Fruit fly (Drosophila melanogaster) whole organism, embryonic: ENCODE results near the gene Vti1b.
A peak's percentile ranks its signal among the peaks of the same experiment; 100 is the strongest.

Experiments used
- CG10147 ChIP-seq: fragments of 200-800 bp; sonication (Bioruptor generic); optimal IDR thresholded peaks from 2 replicates; lab custom pipeline; 2019; ENCODE audit warnings: missing biosample characterization, mild to moderate bottlenecking, missing genetic modification characterization, moderate library complexity
- CG10267 ChIP-seq: fragments of 200-800 bp; sonication (Bioruptor generic); optimal IDR thresholded peaks from 2 replicates; lab custom pipeline; 2018; ENCODE audit warnings: missing biosample characterization, mild to moderate bottlenecking, missing genetic modification characterization, moderate library complexity
- CG10431 ChIP-seq: fragments of 200-800 bp; sonication (Bioruptor generic); optimal IDR thresholded peaks from 3 replicates; lab custom pipeline; 2018; ENCODE audit warnings: missing biosample characterization, mild to moderate bottlenecking, missing genetic modification characterization
- CG10979 ChIP-seq: fragments of 200-800 bp; sonication (Bioruptor generic); optimal IDR thresholded peaks from 2 replicates; lab custom pipeline; 2018; ENCODE audit warnings: missing biosample characterization, mild to moderate bottlenecking, missing genetic modification characterization, moderate library complexity
- CG11504 ChIP-seq: fragments of 200-800 bp; sonication (Bioruptor generic); optimal IDR thresholded peaks from 3 replicates; lab custom pipeline; 2019; ENCODE audit warnings: missing biosample characterization, mild to moderate bottlenecking, missing genetic modification characterization, moderate library complexity
- CG14710 ChIP-seq: fragments of 200-800 bp; sonication (Bioruptor generic); optimal IDR thresholded peaks from 3 replicates; lab custom pipeline; 2019; ENCODE audit warnings: missing biosample characterization, mild to moderate bottlenecking, missing genetic modification characterization, moderate library complexity
- CG15073 ChIP-seq: fragments of 200-800 bp; sonication (Bioruptor generic); optimal IDR thresholded peaks from 2 replicates; lab custom pipeline; 2016; ENCODE audit warnings: missing biosample characterization, missing genetic modification characterization
- CG15269 ChIP-seq: fragments of 200-800 bp; sonication (Bioruptor generic); optimal IDR thresholded peaks from 2 replicates; lab custom pipeline; 2018; ENCODE audit warnings: missing biosample characterization, mild to moderate bottlenecking, missing genetic modification characterization, moderate library complexity
- CG1647 ChIP-seq: fragments of 200-800 bp; sonication (Bioruptor generic); optimal IDR thresholded peaks from 3 replicates; lab custom pipeline; 2016; ENCODE audit warnings: missing biosample characterization, missing genetic modification characterization
- CG17361 ChIP-seq: fragments of 200-800 bp; sonication (Bioruptor generic); IDR thresholded peaks from 3 replicates; pipeline ENCODE4 v1.3.6; 2022; ENCODE audit warnings: missing biosample characterization, missing genetic modification characterization
- CG18011 ChIP-seq: fragments of 200-800 bp; sonication (Bioruptor generic); optimal IDR thresholded peaks from 2 replicates; lab custom pipeline; 2017; ENCODE audit warnings: missing biosample characterization, missing genetic modification characterization, mild to moderate bottlenecking, moderate library complexity, missing genotype
- CG2116 ChIP-seq: fragments of 200-800 bp; sonication (Bioruptor generic); optimal IDR thresholded peaks from 3 replicates; lab custom pipeline; 2018; ENCODE audit warnings: missing biosample characterization, mild to moderate bottlenecking, missing genetic modification characterization
- CG2678 ChIP-seq: fragments of 200-800 bp; sonication (Bioruptor generic); optimal IDR thresholded peaks from 3 replicates; lab custom pipeline; 2019; ENCODE audit warnings: missing biosample characterization, mild to moderate bottlenecking, missing genetic modification characterization, moderate library complexity
- CG2875 ChIP-seq: fragments of 200-800 bp; sonication (Bioruptor generic); optimal IDR thresholded peaks from 2 replicates; lab custom pipeline; 2017; ENCODE audit warnings: missing biosample characterization, mild to moderate bottlenecking, missing genetic modification characterization, missing genetic modification reagents
- CG34224 ChIP-seq: fragments of 200-800 bp; sonication (Bioruptor generic); IDR thresholded peaks from 3 replicates; pipeline ENCODE4 v1.3.6; 2022; ENCODE audit warnings: missing biosample characterization, missing genetic modification characterization; ENCODE audit not compliant: partially characterized antibody
- CG3838 ChIP-seq: fragments of 200-800 bp; sonication (Bioruptor generic); optimal IDR thresholded peaks from 3 replicates; lab custom pipeline; 2016; ENCODE audit warnings: missing biosample characterization, missing genetic modification characterization
- CG6791 ChIP-seq: fragments of 200-800 bp; sonication (Bioruptor generic); IDR thresholded peaks from 3 replicates; pipeline ENCODE4 v1.3.6; 2022; ENCODE audit warnings: missing biosample characterization, missing genetic modification characterization; ENCODE audit not compliant: partially characterized antibody
- CG8290 ChIP-seq, 3 experiments: fragments of 200-800 bp; sonication (Bioruptor generic); optimal IDR thresholded peaks; 2 replicates each; lab custom pipeline; 2016 to 2019; ENCODE audit warnings: missing biosample characterization in 3 of 3, missing genetic modification characterization in 3 of 3, mild to moderate bottlenecking in 2 of 3, moderate library complexity in 1 of 3
- CG9727 ChIP-seq: fragments of 200-800 bp; sonication (Bioruptor generic); optimal IDR thresholded peaks from 3 replicates; lab custom pipeline; 2017; ENCODE audit warnings: missing biosample characterization, mild to moderate bottlenecking, missing genetic modification characterization
- Chrac-16 ChIP-seq: fragments of 200-800 bp; sonication (Bioruptor generic); optimal IDR thresholded peaks from 3 replicates; lab custom pipeline; 2016; ENCODE audit warnings: missing biosample characterization, missing genetic modification characterization
- Dek ChIP-seq: fragments of 200-800 bp; sonication (Bioruptor generic); optimal IDR thresholded peaks from 3 replicates; lab custom pipeline; 2019; ENCODE audit warnings: missing biosample characterization, mild to moderate bottlenecking, missing genetic modification characterization, moderate library complexity
- Dip3 ChIP-seq: fragments of 200-800 bp; sonication (Bioruptor generic); optimal IDR thresholded peaks from 3 replicates; lab custom pipeline; 2016; ENCODE audit warnings: missing biosample characterization, missing genetic modification characterization
- Dp ChIP-seq: fragments of 200-800 bp; sonication (Bioruptor generic); optimal IDR thresholded peaks from 2 replicates; lab custom pipeline; 2018; ENCODE audit warnings: missing biosample characterization, mild to moderate bottlenecking, missing genetic modification characterization, moderate library complexity
- Hey ChIP-seq: fragments of 200-800 bp; sonication (Bioruptor generic); optimal IDR thresholded peaks from 3 replicates; lab custom pipeline; 2018; ENCODE audit warnings: missing biosample characterization, mild to moderate bottlenecking, missing genetic modification characterization
- Hr51 ChIP-seq, 2 experiments: fragments of 200-800 bp; sonication (Bioruptor generic); optimal IDR thresholded peaks; 2 replicates in 1 of 2; 3 replicates in 1 of 2; lab custom pipeline; 2016 to 2018; ENCODE audit warnings: missing biosample characterization in 2 of 2, missing genetic modification characterization in 2 of 2, mild to moderate bottlenecking in 1 of 2, moderate library complexity in 1 of 2
- MESR4 ChIP-seq: fragments of 200-800 bp; sonication (Bioruptor generic); optimal IDR thresholded peaks from 2 replicates; lab custom pipeline; 2018; ENCODE audit warnings: missing biosample characterization, mild to moderate bottlenecking, missing genetic modification characterization, moderate library complexity
- Mrtf ChIP-seq: fragments of 200-800 bp; sonication (Bioruptor generic); IDR thresholded peaks from 3 replicates; pipeline ENCODE4 v1.3.6; 2022; ENCODE audit warnings: missing biosample characterization, missing genetic modification characterization
- NC2β ChIP-seq: fragments of 200-800 bp; sonication (Bioruptor generic); optimal IDR thresholded peaks from 2 replicates; lab custom pipeline; 2016; ENCODE audit warnings: missing biosample characterization, missing genetic modification characterization
- Sin3A ChIP-seq: fragments of >200 bp; optimal IDR thresholded peaks from 2 replicates; lab custom pipeline; 2018
- Taf1 ChIP-seq: fragments of 200-800 bp; sonication (Bioruptor generic); IDR thresholded peaks from 2 replicates; pipeline ENCODE4 v1.3.6; 2022; ENCODE audit warnings: missing biosample characterization, missing genetic modification characterization
- amos ChIP-seq: fragments of 200-800 bp; sonication (Bioruptor generic); IDR thresholded peaks from 2 replicates; pipeline ENCODE4 v1.3.6; 2022; ENCODE audit warnings: missing biosample characterization, missing genetic modification characterization; ENCODE audit not compliant: partially characterized antibody
- ash1 ChIP-seq: fragments of 200-800 bp; sonication (Bioruptor generic); optimal IDR thresholded peaks from 2 replicates; lab custom pipeline; 2018; ENCODE audit warnings: missing biosample characterization, mild to moderate bottlenecking, missing genetic modification characterization
- eve ChIP-seq, 2 experiments: fragments of >200 bp; optimal IDR thresholded peaks; 2 replicates each; lab custom pipeline; 2017; ENCODE audit warnings: missing biosample characterization in 2 of 2, missing genetic modification characterization in 2 of 2
- ham ChIP-seq: fragments of 200-800 bp; sonication (Bioruptor generic); IDR thresholded peaks from 2 replicates; pipeline ENCODE4 v1.3.6; 2022; ENCODE audit warnings: missing biosample characterization, missing genetic modification characterization
- her ChIP-seq: fragments of 200-800 bp; sonication (Bioruptor generic); optimal IDR thresholded peaks from 2 replicates; lab custom pipeline; 2016; ENCODE audit warnings: missing biosample characterization, missing genetic modification characterization
- kah ChIP-seq: fragments of 200-800 bp; sonication (Bioruptor generic); optimal IDR thresholded peaks from 2 replicates; lab custom pipeline; 2018; ENCODE audit warnings: missing biosample characterization, mild to moderate bottlenecking, missing genetic modification characterization
- mirr ChIP-seq: fragments of 200-800 bp; sonication (Bioruptor generic); optimal IDR thresholded peaks from 3 replicates; lab custom pipeline; 2018; ENCODE audit warnings: missing biosample characterization, mild to moderate bottlenecking, missing genetic modification characterization
- mld ChIP-seq: fragments of 200-800 bp; sonication (Bioruptor generic); IDR thresholded peaks from 3 replicates; pipeline ENCODE4 v1.3.6; 2022; ENCODE audit warnings: missing biosample characterization, missing genetic modification characterization; ENCODE audit not compliant: partially characterized antibody
- pb ChIP-seq: fragments of 200-800 bp; sonication (Bioruptor generic); optimal IDR thresholded peaks from 3 replicates; lab custom pipeline; 2016; ENCODE audit warnings: missing biosample characterization, missing genetic modification characterization
- peb ChIP-seq: fragments of 200-800 bp; sonication (Bioruptor generic); IDR thresholded peaks from 2 replicates; pipeline ENCODE4 v1.3.6; 2022; ENCODE audit warnings: missing biosample characterization, missing genetic modification characterization
- pum ChIP-seq: fragments of 200-800 bp; sonication (Bioruptor generic); optimal IDR thresholded peaks from 2 replicates; lab custom pipeline; 2016; ENCODE audit warnings: missing biosample characterization, missing genetic modification characterization
- repo ChIP-seq: fragments of 200-800 bp; sonication (Bioruptor generic); optimal IDR thresholded peaks from 2 replicates; lab custom pipeline; 2016; ENCODE audit warnings: missing biosample characterization, missing genetic modification characterization
- scrt ChIP-seq: fragments of 200-800 bp; sonication (Bioruptor generic); optimal IDR thresholded peaks from 2 replicates; lab custom pipeline; 2018; ENCODE audit warnings: missing biosample characterization, mild to moderate bottlenecking, missing genetic modification characterization, moderate library complexity
- sima ChIP-seq: fragments of 200-800 bp; sonication (Bioruptor generic); optimal IDR thresholded peaks from 2 replicates; lab custom pipeline; 2016; ENCODE audit warnings: missing biosample characterization, missing genetic modification characterization
- ssp ChIP-seq: fragments of 200-800 bp; sonication (Bioruptor generic); IDR thresholded peaks from 2 replicates; pipeline ENCODE4 v1.3.6; 2022; ENCODE audit warnings: missing biosample characterization, missing genetic modification characterization
- trem ChIP-seq: fragments of 200-800 bp; optimal IDR thresholded peaks from 3 replicates; lab custom pipeline; 2019; ENCODE audit warnings: missing biosample characterization, mild to moderate bottlenecking, missing genetic modification characterization, moderate library complexity
- vvl ChIP-seq: fragments of 200-800 bp; sonication (Bioruptor generic); IDR thresholded peaks from 2 replicates; pipeline ENCODE4 v1.3.6; 2022; ENCODE audit warnings: missing biosample characterization, missing genetic modification characterization
- wor ChIP-seq: fragments of 200-800 bp; sonication (Bioruptor generic); IDR thresholded peaks from 2 replicates; pipeline ENCODE4 v1.3.6; 2022; ENCODE audit warnings: missing biosample characterization, missing genetic modification characterization

Gene Vti1b

dm6 chr3R:18412279-18413214 lies 15.8 kb downstream of the Vti1b start, which contains the start of gene CG31122 (continued):
- TF ChIP-seq scrt (GFP tag; lab: Kevin White, UChicago) (peak; percentile 39), Hey (tag; lab: Kevin White, UChicago) (no peak), CG10267 (tag; lab: Kevin White, UChicago) (peak; percentile 73), CG14710 (tag; lab: Kevin White, UChicago) (peak; percentile 84), Taf1 (GFP tag; lab: Robert Waterston, UW) (no peak), CG15269 (tag; lab: Kevin White, UChicago) (no peak), Dek (tag; lab: Kevin White, UChicago) (peak; percentile 33), ham (GFP tag; lab: Robert Waterston, UW) (no peak), CG1647 (GFP tag; lab: Kevin White, UChicago) (peak; percentile 2), repo (GFP tag; lab: Kevin White, UChicago) (no peak), mirr (GFP tag; lab: Kevin White, UChicago) (no peak), CG34224 (GFP tag; lab: Robert Waterston, UW) (peak; percentile 95), CG3838 (no peak), trem (peak; percentile 86), CG2678 (no peak), CG10979 (tag; lab: Kevin White, UChicago) (no peak), Chrac-16 (peak; percentile 59), CG18011 (GFP tag; lab: Kevin White, UChicago) (peak; percentile 12), NC2β (GFP tag; lab: Kevin White, UChicago) (peak; percentile 66), vvl (peak; percentile 51; the same call in 1 of the 2 replicates), CG2116 (GFP tag; lab: Kevin White, UChicago) (peak; percentile 86), her (GFP tag; lab: Kevin White, UChicago) (peak; percentile 11), Sin3A (peak; percentile 97), pb (GFP tag; lab: Kevin White, UChicago) (no peak), pum (GFP tag; lab: Kevin White, UChicago) (peak; percentile 50), CG17361 (GFP tag; lab: Robert Waterston, UW) (no peak; the same call in 2 of the 3 replicates), mld (GFP tag; lab: Robert Waterston, UW) (peak; percentile 74), wor (GFP tag; lab: Robert Waterston, UW) (no peak), MESR4 (GFP tag; lab: Kevin White, UChicago) (peak; percentile 59), CG2875 (GFP tag; lab: Kevin White, UChicago) (no peak), amos (GFP tag; lab: Robert Waterston, UW) (peak; percentile 90), Mrtf (GFP tag; lab: Robert Waterston, UW) (no peak), ssp (no peak), CG6791 (GFP tag; lab: Robert Waterston, UW) (peak; percentile 89), CG9727 (GFP tag; lab: Kevin White, UChicago) (no peak), sima (GFP tag; lab: Kevin White, UChicago) (no peak), Dp (GFP tag; lab: Kevin White, UChicago) (peak; percentile 88), peb (no peak), Hr51 (GFP tag; optimal IDR thresholded peaks at IDR 0.05; lab: Kevin White, UChicago) (peak in 1 of 2 experiments; percentile 62), CG11504 (tag; lab: Kevin White, UChicago) (peak; percentile 63), ash1 (GFP tag; lab: Kevin White, UChicago) (no peak), CG8290 (GFP tag; optimal IDR thresholded peaks at IDR 0.05; lab: Kevin White, UChicago) (no peak), CG8290 (tag; optimal IDR thresholded peaks at IDR 0.05; lab: Kevin White, UChicago) (no peak), CG10147 (GFP tag; lab: Kevin White, UChicago) (peak; percentile 59), eve (GFP tag; optimal IDR thresholded peaks at IDR 0.05; lab: Kevin White, UChicago) (no peak), kah (no peak), CG15073 (GFP tag; lab: Kevin White, UChicago) (no peak), Dip3 (GFP tag; lab: Kevin White, UChicago) (peak; percentile 69), CG10431 (GFP tag; lab: Kevin White, UChicago) (peak; percentile 28)
